Worm (Caenorhabditis elegans) whole organism, young adult: ENCODE results near the gene pat-9.

Source experiments
- C17E4.6 ChIP-seq: fragments of 200-800 bp; sonication (Bioruptor generic); IDR thresholded peaks from 2 replicates; pipeline ENCODE4 v1.3.6; 2022; ENCODE audit warnings: missing genetic modification reagents, missing genetic modification characterization, missing compliant biosample characterization
- aptf-2 ChIP-seq: fragments of 200-800 bp; sonication (Bioruptor generic); conservative IDR thresholded peaks from 2 replicates; pipeline ENCODE4 v1.3.6; 2022; ENCODE audit warnings: missing genetic modification reagents, missing genetic modification characterization, missing compliant biosample characterization
- ets-4 ChIP-seq: fragments of 200-800 bp; sonication (Bioruptor generic); optimal IDR thresholded peaks from 2 replicates; lab custom pipeline; 2018; ENCODE audit warnings: mild to moderate bottlenecking, missing genetic modification characterization, missing compliant biosample characterization
- mxl-1 ChIP-seq: sonication (generic microtip); optimal IDR thresholded peaks from 2 replicates; lab custom pipeline; 2016; ENCODE audit warnings: missing genetic modification characterization, missing compliant biosample characterization
- sea-2 ChIP-seq: fragments of 200-800 bp; sonication (Bioruptor generic); IDR thresholded peaks from 2 replicates; pipeline ENCODE4 v1.3.6; 2022; ENCODE audit warnings: missing genetic modification characterization, missing compliant biosample characterization
- unc-62 ChIP-seq: fragments of 150-350 bp; optimal IDR thresholded peaks from 2 replicates; lab custom pipeline; 2014; ENCODE audit warnings: missing biosample characterization, missing genetic modification reagents, missing genetic modification characterization
- ztf-25 ChIP-seq: fragments of 200-800 bp; sonication (Bioruptor generic); IDR thresholded peaks from 2 replicates; pipeline ENCODE4 v1.3.6; 2022; ENCODE audit warnings: missing genetic modification reagents, missing genetic modification characterization, missing compliant biosample characterization

DNA sequence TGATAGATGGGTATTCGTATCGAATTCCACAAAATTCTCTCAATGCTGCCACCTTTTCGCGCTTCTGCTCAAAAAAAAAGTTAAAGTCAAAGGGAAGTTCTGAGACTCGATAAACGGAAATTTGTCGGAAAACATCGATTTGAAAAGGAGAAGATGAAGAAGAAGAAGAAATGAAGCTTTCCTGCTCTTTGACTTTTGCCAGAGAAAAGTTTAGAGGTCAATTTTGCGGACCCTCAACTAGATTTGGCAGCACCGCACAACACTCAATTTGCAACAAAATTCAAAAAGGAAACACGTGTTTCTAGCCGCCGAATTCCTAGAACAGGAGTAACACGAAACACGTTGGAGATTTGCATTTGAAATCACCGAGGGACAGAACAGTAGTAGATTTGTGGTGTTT, 51.4 kb downstream of the pat-9 start:
- TF ChIP-seq ets-4 (no peak), mxl-1 (no peak), aptf-2 (GFP tag; lab: Robert Waterston, UW) (no peak), unc-62 (GFP tag; lab: Kevin White, UChicago) (no peak), ztf-25 (GFP tag; lab: Robert Waterston, UW) (no peak), sea-2 (GFP tag; lab: Robert Waterston, UW) (no peak), C17E4.6 (GFP tag; lab: Robert Waterston, UW) (no peak)
